Worm (Caenorhabditis elegans): ENCODE data around the gene lron-15.

The lron-15 gene

DNA sequence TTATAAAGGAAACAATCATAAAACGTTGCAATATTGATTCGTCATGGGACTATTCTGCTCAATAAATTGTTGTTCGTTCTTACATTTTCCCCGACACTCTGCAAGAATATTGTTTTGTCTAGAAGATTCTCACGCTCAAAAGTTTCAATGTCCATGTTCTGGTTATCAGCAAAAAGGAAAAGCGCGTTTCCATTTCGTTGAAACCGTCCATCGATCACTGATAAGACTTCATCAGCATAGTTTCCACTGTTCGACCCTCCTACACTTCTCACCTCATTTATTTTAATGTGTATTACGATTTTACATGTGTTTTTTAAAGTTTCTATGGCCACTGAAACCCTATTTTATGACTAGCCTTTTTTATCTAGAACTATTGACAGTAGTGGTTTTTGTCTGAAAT lies 24.6 kb downstream of the lron-15 start:
- TF ChIP-seq unc-130 (GFP tag; optimal IDR thresholded peaks at IDR 0.05) (no peak), daf-16 (GFP tag; optimal IDR thresholded peaks at IDR 0.05) (no peak), daf-16 (tag; optimal IDR thresholded peaks at IDR 0.05) (peak; percentile 95), dve-1 (tag; optimal IDR thresholded peaks at IDR 0.05; ENCODE audit: insufficient read depth) (peak; percentile 42), gei-8 (GFP tag; optimal IDR thresholded peaks at IDR 0.05) (no peak), lin-13 (GFP tag; optimal IDR thresholded peaks at IDR 0.05) (no peak), dmd-6 (GFP tag; IDR thresholded peaks at IDR 0.05) (peak; percentile 67), pqm-1 (tag; optimal IDR thresholded peaks at IDR 0.05) (peak; percentile 74), nhr-28 (tag; optimal IDR thresholded peaks at IDR 0.05) (peak; percentile 31), mes-2 (tag; optimal IDR thresholded peaks at IDR 0.05; ENCODE audit: poor library complexity, severe bottlenecking) (peak; percentile 33), hlh-11 (tag; optimal IDR thresholded peaks at IDR 0.05) (peak; percentile 71), lin-1 (GFP tag; IDR thresholded peaks at IDR 0.05) (0 out of 2 replicates have a peak, but pooled peaks have one; percentile 17), mxl-3 (GFP tag; optimal IDR thresholded peaks at IDR 0.05) (peak; percentile 3)

DNA sequence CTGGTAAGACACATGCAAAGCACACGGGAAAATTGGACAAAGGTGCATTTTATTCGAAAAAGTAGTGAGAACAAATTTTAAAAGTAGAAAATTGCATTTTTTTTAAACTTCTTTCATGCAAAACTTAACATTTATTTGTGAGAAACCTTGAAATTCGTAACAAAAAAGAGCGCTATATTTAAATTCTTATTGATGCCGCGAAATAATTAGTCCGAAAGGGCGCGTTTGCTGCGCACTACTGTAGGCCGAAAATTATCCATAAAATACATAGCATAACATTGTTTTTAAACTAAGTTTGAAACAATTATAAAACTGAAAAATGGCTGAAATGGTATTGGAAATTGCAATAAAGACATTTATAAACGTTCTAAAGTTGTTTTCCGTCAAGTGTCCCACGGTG lies 25.0 kb downstream of the lron-15 start:
- TF ChIP-seq nhr-6 (tag; optimal IDR thresholded peaks at IDR 0.05), result no peak
- no peak for TF ChIP-seq mep-1 (tag; optimal IDR thresholded peaks at IDR 0.05)
- TF ChIP-seq daf-8 (GFP tag; IDR thresholded peaks at IDR 0.05), result no peak
- TF ChIP-seq unc-130 (GFP tag; optimal IDR thresholded peaks at IDR 0.05), result peak; percentile 80
- no peak for TF ChIP-seq cey-2 (tag; optimal IDR thresholded peaks at IDR 0.05; ENCODE audit: borderline replicate concordance, insufficient read depth)
- TF ChIP-seq sdz-12 (GFP tag; optimal IDR thresholded peaks at IDR 0.05), result no peak
- TF ChIP-seq lin-38 (GFP tag; IDR thresholded peaks at IDR 0.05), result peak; percentile 86
- TF ChIP-seq aha-1 (tag), result no peak

DNA sequence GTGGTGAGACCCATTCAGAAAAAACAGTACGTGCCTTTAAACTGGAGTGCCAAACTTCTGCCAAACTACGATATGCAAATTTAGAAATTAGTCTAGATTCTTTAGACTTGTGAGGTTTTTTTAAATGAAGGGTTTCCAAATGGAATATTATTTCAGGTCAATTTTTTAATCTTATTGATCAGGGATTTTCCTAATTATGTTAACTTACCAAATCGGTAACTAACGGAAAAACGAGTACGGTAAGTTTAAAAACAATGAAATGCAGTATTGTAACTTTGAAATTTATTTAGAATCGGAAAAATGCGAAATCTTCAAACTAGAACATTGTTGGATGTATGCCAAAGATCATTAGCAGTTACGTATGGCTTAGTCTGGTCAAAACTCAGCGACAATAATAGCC lies 28.4 kb downstream of the lron-15 start, which contains the start of gene C56E6.7:
Gene C56E6.7 (plus strand): TSS at position 301 of the 400 bp plus-strand sequence.
- TF ChIP-seq mdl-1 (tag; optimal IDR thresholded peaks at IDR 0.05) (no peak), ZK337.2 (GFP tag; IDR thresholded peaks at IDR 0.05) (no peak), daf-12 (tag; optimal IDR thresholded peaks at IDR 0.05) (no peak), egl-43 (GFP tag; IDR thresholded peaks at IDR 0.05) (no peak), ceh-28 (tag; optimal IDR thresholded peaks at IDR 0.05) (no peak), F37D6.2 (tag; optimal IDR thresholded peaks at IDR 0.05) (no peak), sdz-12 (GFP tag; optimal IDR thresholded peaks at IDR 0.05) (no peak), zfp-2 (tag; optimal IDR thresholded peaks at IDR 0.05) (no peak), aha-1 (tag) (no peak), zip-2 (tag; optimal IDR thresholded peaks at IDR 0.05) (no peak), ZK546.5 (tag; optimal IDR thresholded peaks at IDR 0.05) (no peak), unc-130 (GFP tag; optimal IDR thresholded peaks at IDR 0.05) (no peak), T20F7.1 (GFP tag; optimal IDR thresholded peaks at IDR 0.05) (no peak), lin-1 (GFP tag; IDR thresholded peaks at IDR 0.05) (no peak), pha-4 (GFP tag; IDR thresholded peaks at IDR 0.05) (no peak), pha-4 (tag; optimal IDR thresholded peaks at IDR 0.05) (no peak), nhr-41 (GFP tag; IDR thresholded peaks at IDR 0.05) (no peak), F10B5.3 (tag; optimal IDR thresholded peaks at IDR 0.05) (no peak), cey-2 (tag; optimal IDR thresholded peaks at IDR 0.05; ENCODE audit: borderline replicate concordance, insufficient read depth) (no peak)

ce11 chrII:6513911-6514310 lies 30.8 kb downstream of the lron-15 start, which contains the start of gene R05G9R.1:
R05G9R.1 (minus strand) TSS chrII:6514011.
- TF ChIP-seq mdt-29 (GFP tag; IDR thresholded peaks at IDR 0.05) (no peak), ctbp-1 (GFP tag; IDR thresholded peaks at IDR 0.05) (no peak), Y5F2A.4 (GFP tag; optimal IDR thresholded peaks at IDR 0.05) (no peak), set-16 (GFP tag; IDR thresholded peaks at IDR 0.05) (no peak), snpc-4 (tag; optimal IDR thresholded peaks at IDR 0.05) (no peak), unc-39 (tag; optimal IDR thresholded peaks at IDR 0.05) (no peak), zfp-2 (tag; optimal IDR thresholded peaks at IDR 0.05) (no peak), aha-1 (tag) (no peak), sdz-12 (GFP tag; optimal IDR thresholded peaks at IDR 0.05) (no peak), F49E8.2 (tag; optimal IDR thresholded peaks at IDR 0.05; ENCODE audit: borderline replicate concordance) (no peak), nhr-6 (tag; optimal IDR thresholded peaks at IDR 0.05) (no peak), ztf-7 (tag; optimal IDR thresholded peaks at IDR 0.05) (no peak), lin-1 (GFP tag; IDR thresholded peaks at IDR 0.05) (no peak), zip-11 (GFP tag; IDR thresholded peaks at IDR 0.05) (no peak), lin-15B (tag; optimal IDR thresholded peaks at IDR 0.05) (no peak)
